Worm (Caenorhabditis elegans) whole organism, mixed stage, embryonic: ENCODE results near the gene hsp-1.

ENCODE experiments used
- mab-5 ChIP-seq: fragments of 150-350 bp; optimal IDR thresholded peaks from 2 replicates; lab custom pipeline; 2014; ENCODE audit warnings: missing biosample characterization, missing genetic modification characterization
- pha-4 ChIP-seq: fragments of 150-350 bp; optimal IDR thresholded peaks from 2 replicates; lab custom pipeline; 2018; ENCODE audit warnings: missing biosample characterization, missing genetic modification reagents, missing genetic modification characterization
- unc-120 ChIP-seq: sonication (generic microtip); optimal IDR thresholded peaks from 2 replicates; lab custom pipeline; 2017; ENCODE audit warnings: missing genetic modification characterization, missing compliant biosample characterization; ENCODE audit not compliant: poor library complexity, severe bottlenecking

ce11 chrIV:17275281-17275680 lies 3.5 kb upstream of the hsp-1 start, which contains the start of gene lhfp-4:
- no peak for TF ChIP-seq pha-4 (tag; lab: Kevin White, UChicago)
- no peak for TF ChIP-seq mab-5
- TF ChIP-seq unc-120 (tag; lab: Kevin White, UChicago) = no peak
